Fruit fly (Drosophila melanogaster): ENCODE results near the gene CG43290.

DNA sequence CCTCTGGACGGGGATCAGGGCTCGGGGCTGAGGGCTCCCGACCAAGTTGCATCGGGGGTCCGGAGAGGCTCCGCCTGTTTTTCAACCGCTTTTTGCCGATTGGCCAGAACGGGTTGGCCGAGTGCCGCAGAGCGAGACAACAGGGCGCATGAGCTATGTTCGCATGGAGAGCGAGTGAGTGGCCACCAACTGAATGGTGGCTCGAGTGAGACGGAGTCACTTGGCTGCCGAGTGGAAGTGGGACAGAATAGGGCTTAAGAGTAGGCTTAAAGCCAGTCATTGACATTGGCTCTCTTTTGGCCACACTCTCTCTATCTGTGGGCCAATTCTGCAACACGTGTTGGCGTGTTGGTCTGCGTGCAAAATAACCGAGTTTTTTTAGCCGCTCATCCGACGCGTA, 36.3 kb downstream of the CG43290 start:
- TF ChIP-seq CG10348 (GFP tag; IDR thresholded peaks at IDR 0.05) (no peak), CG17806 (tag; optimal IDR thresholded peaks at IDR 0.05) (no peak), CG8301 (tag; optimal IDR thresholded peaks at IDR 0.05) (no peak), EcR (GFP tag; optimal IDR thresholded peaks at IDR 0.05) (peak; percentile 73), Ets98B (GFP tag; IDR thresholded peaks at IDR 0.05) (no peak), CG12605 (GFP tag; IDR thresholded peaks at IDR 0.05) (no peak), CG14655 (GFP tag; optimal IDR thresholded peaks at IDR 0.05) (no peak), CG4496 (GFP tag; IDR thresholded peaks at IDR 0.05) (peak; percentile 53; the same call in 2 of the 3 replicates), Pif1B (GFP tag; optimal IDR thresholded peaks at IDR 0.05) (no peak), fd96Ca (GFP tag; IDR thresholded peaks at IDR 0.05) (no peak), CG9948 (tag; optimal IDR thresholded peaks at IDR 0.05) (no peak), CG34367 (tag; optimal IDR thresholded peaks at IDR 0.05) (no peak)

Data from whole organism, pupa.